Fruit fly (Drosophila melanogaster) S2 (cell line): Measurements from ENCODE around the gene Rpn5.

Experiments
- CG8478 ChIP-seq: fragments of >200 bp; optimal IDR thresholded peaks from 2 replicates; lab custom pipeline; 2018
- CTCF ChIP-seq, 2 experiments: fragments of >200 bp; optimal IDR thresholded peaks; 2 replicates each; lab custom pipeline; 2018

DNA sequence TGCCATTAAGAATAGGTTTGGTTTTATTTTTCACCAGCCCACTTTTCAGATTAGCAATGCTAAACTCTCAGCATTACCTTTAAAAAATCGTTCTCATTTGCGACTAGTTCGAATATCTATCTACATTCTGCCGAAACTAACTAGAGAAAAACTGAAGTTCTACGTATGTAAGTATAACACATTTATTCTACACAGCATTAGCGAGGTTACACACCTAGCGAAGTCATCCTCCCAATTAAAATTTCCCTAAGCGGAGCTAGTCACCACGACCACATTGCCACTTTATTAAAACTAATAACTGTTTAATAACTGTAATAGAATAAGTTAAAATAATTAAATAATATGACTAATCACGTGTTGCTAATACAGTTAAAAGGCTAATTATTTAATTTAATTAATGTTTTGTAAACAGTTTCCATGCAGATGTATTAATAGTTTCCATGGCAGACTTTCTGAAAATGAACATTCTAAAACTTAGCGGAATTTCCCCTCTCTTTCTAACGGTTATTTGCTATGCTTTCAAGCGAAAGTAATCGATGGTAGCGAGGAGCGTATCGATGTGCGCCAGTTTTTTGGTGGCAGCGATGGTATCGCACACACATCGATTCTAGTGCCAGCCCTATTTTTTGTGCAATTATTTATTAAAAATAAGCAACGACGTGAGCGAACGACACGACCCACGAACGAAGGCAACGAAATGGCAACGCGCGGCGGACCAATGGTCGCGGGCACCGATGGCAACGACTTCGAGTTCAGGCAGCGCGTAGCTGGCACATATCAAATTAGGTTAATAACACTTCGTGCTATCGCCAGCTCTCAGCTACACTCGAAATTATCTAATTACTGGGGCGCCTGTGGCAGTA, 10.3 kb upstream of the Rpn5 start, which contains the start of gene jagn:
- TF ChIP-seq CG8478 (lab: Kevin White, UChicago) (no peak), CTCF (optimal IDR thresholded peaks at IDR 0.05; lab: Kevin White, UChicago) (peak; percentile 63 to 77)
